Fruit fly (Drosophila melanogaster) whole organism, embryonic: ENCODE data around the gene dsf.

Experiments
- CG10979 ChIP-seq: fragments of 200-800 bp; sonication (Bioruptor generic); optimal IDR thresholded peaks from 2 replicates; lab custom pipeline; 2018; ENCODE audit warnings: missing biosample characterization, mild to moderate bottlenecking, missing genetic modification characterization, moderate library complexity
- CG11560 ChIP-seq: fragments of 200-800 bp; sonication (Bioruptor generic); IDR thresholded peaks from 3 replicates; pipeline ENCODE4 v1.3.6; 2022; ENCODE audit warnings: missing biosample characterization, missing genetic modification characterization
- CG12155 ChIP-seq: fragments of 200-800 bp; sonication (Bioruptor generic); optimal IDR thresholded peaks from 3 replicates; lab custom pipeline; 2016; ENCODE audit warnings: missing biosample characterization, missing genetic modification characterization
- CG12236 ChIP-seq: fragments of 200-800 bp; sonication (Bioruptor generic); optimal IDR thresholded peaks from 2 replicates; lab custom pipeline; 2016; ENCODE audit warnings: missing biosample characterization, missing genetic modification characterization
- CG1233 ChIP-seq: fragments of 200-800 bp; sonication (Bioruptor generic); optimal IDR thresholded peaks from 4 replicates; lab custom pipeline; 2018; ENCODE audit warnings: missing biosample characterization, mild to moderate bottlenecking, missing genetic modification characterization
- CG12942 ChIP-seq: fragments of 200-800 bp; sonication (Bioruptor generic); optimal IDR thresholded peaks from 3 replicates; lab custom pipeline; 2016; ENCODE audit warnings: missing biosample characterization, missing genetic modification characterization
- CG13287 ChIP-seq: fragments of 200-800 bp; sonication (Bioruptor generic); IDR thresholded peaks from 2 replicates; pipeline ENCODE4 v1.3.6; 2022; ENCODE audit warnings: missing biosample characterization, missing genetic modification characterization; ENCODE audit not compliant: partially characterized antibody
- CG13296 ChIP-seq: fragments of 200-800 bp; sonication (Bioruptor generic); optimal IDR thresholded peaks from 3 replicates; lab custom pipeline; 2018; ENCODE audit warnings: missing biosample characterization, mild to moderate bottlenecking, missing genetic modification characterization
- CG13624 ChIP-seq: fragments of 200-800 bp; sonication (Bioruptor generic); optimal IDR thresholded peaks from 2 replicates; lab custom pipeline; 2016; ENCODE audit warnings: missing biosample characterization, missing genetic modification characterization
- CG13894 ChIP-seq: fragments of 200-800 bp; sonication (Bioruptor generic); optimal IDR thresholded peaks from 3 replicates; lab custom pipeline; 2018; ENCODE audit warnings: missing biosample characterization, mild to moderate bottlenecking, missing genetic modification characterization, moderate library complexity
- CG14441 ChIP-seq: fragments of 200-800 bp; sonication (Bioruptor generic); IDR thresholded peaks from 2 replicates; pipeline ENCODE4 v1.3.6; 2022; ENCODE audit warnings: missing biosample characterization, missing genetic modification characterization
- CG15601 ChIP-seq: fragments of 200-800 bp; sonication (Bioruptor generic); optimal IDR thresholded peaks from 3 replicates; lab custom pipeline; 2019; ENCODE audit warnings: missing biosample characterization, mild to moderate bottlenecking, missing genetic modification characterization, moderate library complexity
- CG32532 ChIP-seq: fragments of 200-800 bp; sonication (Bioruptor generic); IDR thresholded peaks from 2 replicates; pipeline ENCODE4 v1.3.6; 2022; ENCODE audit warnings: missing biosample characterization, missing genetic modification characterization
- CG34376 ChIP-seq: fragments of 200-800 bp; sonication (Bioruptor generic); optimal IDR thresholded peaks from 2 replicates; lab custom pipeline; 2018; ENCODE audit warnings: missing biosample characterization, mild to moderate bottlenecking, missing genetic modification characterization
- CG3726 ChIP-seq: fragments of 200-800 bp; sonication (Bioruptor generic); IDR thresholded peaks from 3 replicates; pipeline ENCODE4, ENCODE4 v1.3.6; 2022; ENCODE audit warnings: missing biosample characterization, missing genetic modification characterization
- CG4328 ChIP-seq: fragments of 200-800 bp; sonication (Bioruptor generic); optimal IDR thresholded peaks from 3 replicates; lab custom pipeline; 2017; ENCODE audit warnings: missing biosample characterization, missing genetic modification reagents, missing genetic modification characterization
- CG4730 ChIP-seq: fragments of 200-800 bp; sonication (Bioruptor generic); IDR thresholded peaks from 2 replicates; pipeline ENCODE4 v1.3.6; 2022; ENCODE audit warnings: missing biosample characterization, missing genetic modification characterization
- CG6254 ChIP-seq: fragments of 200-800 bp; sonication (Bioruptor generic); optimal IDR thresholded peaks from 3 replicates; lab custom pipeline; 2017; ENCODE audit warnings: mild to moderate bottlenecking, missing biosample characterization, missing genetic modification reagents, missing genetic modification characterization
- CG8478 ChIP-seq: fragments of >200 bp; optimal IDR thresholded peaks from 2 replicates; lab custom pipeline; 2018
- CG8765 ChIP-seq: fragments of 200-800 bp; sonication (Bioruptor generic); IDR thresholded peaks from 2 replicates; pipeline ENCODE4 v1.3.6; 2022; ENCODE audit warnings: missing biosample characterization, missing genetic modification characterization
- CG8924 ChIP-seq: fragments of 200-800 bp; optimal IDR thresholded peaks from 3 replicates; lab custom pipeline; 2019; ENCODE audit warnings: missing biosample characterization, mild to moderate bottlenecking, missing genetic modification characterization, moderate library complexity
- CG9727 ChIP-seq: fragments of 200-800 bp; sonication (Bioruptor generic); optimal IDR thresholded peaks from 3 replicates; lab custom pipeline; 2017; ENCODE audit warnings: missing biosample characterization, mild to moderate bottlenecking, missing genetic modification characterization
- CG9876 ChIP-seq: fragments of 200-800 bp; sonication (Bioruptor generic); optimal IDR thresholded peaks from 2 replicates; lab custom pipeline; 2016; ENCODE audit warnings: missing biosample characterization, missing genetic modification characterization
- D ChIP-seq, 2 experiments: fragments of 200-800 bp in 1 of 2; fragments of >200 bp in 1 of 2; sonication (Bioruptor generic) in 1 of 2; optimal IDR thresholded peaks; 2 replicates in 1 of 2; 3 replicates in 1 of 2; lab custom pipeline; 2017; ENCODE audit warnings: mild to moderate bottlenecking in 1 of 2, missing biosample characterization in 1 of 2, missing genetic modification characterization in 1 of 2, missing genetic modification reagents in 1 of 2
- Elba2 ChIP-seq: fragments of 200-800 bp; sonication (Bioruptor generic); optimal IDR thresholded peaks from 3 replicates; lab custom pipeline; 2016; ENCODE audit warnings: missing biosample characterization, missing genetic modification characterization
- Hmx ChIP-seq: fragments of 200-800 bp; sonication (Bioruptor generic); optimal IDR thresholded peaks from 2 replicates; lab custom pipeline; 2016; ENCODE audit warnings: missing biosample characterization, missing genetic modification characterization
- Mad ChIP-seq: fragments of 200-800 bp; sonication (Bioruptor generic); optimal IDR thresholded peaks from 2 replicates; lab custom pipeline; 2016; ENCODE audit warnings: missing biosample characterization, missing genetic modification characterization
- Meics ChIP-seq: fragments of 200-800 bp; sonication (Bioruptor generic); optimal IDR thresholded peaks from 2 replicates; lab custom pipeline; 2017; ENCODE audit warnings: missing biosample characterization, mild to moderate bottlenecking, missing genetic modification characterization
- NC2β ChIP-seq: fragments of 200-800 bp; sonication (Bioruptor generic); optimal IDR thresholded peaks from 2 replicates; lab custom pipeline; 2016; ENCODE audit warnings: missing biosample characterization, missing genetic modification characterization
- NFAT ChIP-seq: fragments of 200-800 bp; sonication (Bioruptor generic); IDR thresholded peaks from 2 replicates; pipeline ENCODE4 v1.3.6; 2022; ENCODE audit warnings: missing biosample characterization, missing genetic modification characterization
- Ssrp ChIP-seq: fragments of 200-800 bp; sonication (Bioruptor generic); optimal IDR thresholded peaks from 2 replicates; lab custom pipeline; 2018; ENCODE audit warnings: missing biosample characterization, mild to moderate bottlenecking, missing genetic modification characterization, moderate library complexity
- TFAM ChIP-seq: fragments of 200-800 bp; sonication (Bioruptor generic); optimal IDR thresholded peaks from 2 replicates; lab custom pipeline; 2017; ENCODE audit warnings: missing biosample characterization, missing genetic modification characterization, inconsistent platforms
- ara ChIP-seq: fragments of 200-800 bp; sonication (Bioruptor generic); IDR thresholded peaks from 2 replicates; pipeline ENCODE4 v1.3.6; 2022; ENCODE audit warnings: missing biosample characterization, missing genetic modification characterization
- ase ChIP-seq: fragments of 200-800 bp; sonication (Bioruptor generic); IDR thresholded peaks from 3 replicates; pipeline ENCODE4 v1.3.6; 2022; ENCODE audit warnings: missing biosample characterization, missing genetic modification characterization
- ato ChIP-seq: fragments of 200-800 bp; sonication (Bioruptor generic); IDR thresholded peaks from 2 replicates; pipeline ENCODE4 v1.3.6; 2022; ENCODE audit warnings: missing biosample characterization, missing genetic modification characterization; ENCODE audit not compliant: partially characterized antibody
- br ChIP-seq: fragments of >200 bp; optimal IDR thresholded peaks from 2 replicates; lab custom pipeline; 2017
- bsh ChIP-seq, 2 experiments: fragments of 200-800 bp; sonication (Bioruptor generic); optimal IDR thresholded peaks; 2 replicates each; lab custom pipeline; 2017 to 2018; ENCODE audit warnings: mild to moderate bottlenecking in 2 of 2, missing biosample characterization in 2 of 2, missing genetic modification characterization in 2 of 2, moderate library complexity in 1 of 2
- cato ChIP-seq: fragments of 200-800 bp; sonication (Bioruptor generic); optimal IDR thresholded peaks from 2 replicates; lab custom pipeline; 2016; ENCODE audit warnings: missing biosample characterization, missing genetic modification characterization, borderline replicate concordance
- ci ChIP-seq: fragments of 200-800 bp; sonication (Bioruptor generic); IDR thresholded peaks from 3 replicates; pipeline ENCODE4 v1.3.6; 2022; ENCODE audit warnings: missing biosample characterization, missing genetic modification characterization
- crp ChIP-seq, 2 experiments: fragments of 200-800 bp; sonication (Bioruptor generic); optimal IDR thresholded peaks; 2 replicates in 1 of 2; 3 replicates in 1 of 2; lab custom pipeline; 2017; ENCODE audit warnings: missing biosample characterization in 2 of 2, missing genetic modification characterization in 2 of 2, mild to moderate bottlenecking in 1 of 2, moderate library complexity in 1 of 2
- eyg ChIP-seq: fragments of 200-800 bp; sonication (Bioruptor generic); optimal IDR thresholded peaks from 3 replicates; lab custom pipeline; 2016; ENCODE audit warnings: missing biosample characterization, missing genetic modification characterization
- hbn ChIP-seq: fragments of 200-800 bp; sonication (Bioruptor generic); IDR thresholded peaks from 2 replicates; pipeline ENCODE4 v1.3.6; 2022; ENCODE audit warnings: missing biosample characterization, missing genetic modification characterization; ENCODE audit not compliant: partially characterized antibody
- her ChIP-seq: fragments of 200-800 bp; sonication (Bioruptor generic); optimal IDR thresholded peaks from 2 replicates; lab custom pipeline; 2016; ENCODE audit warnings: missing biosample characterization, missing genetic modification characterization
- jing ChIP-seq: fragments of 200-800 bp; sonication (Bioruptor generic); optimal IDR thresholded peaks from 2 replicates; lab custom pipeline; 2018; ENCODE audit warnings: missing biosample characterization, mild to moderate bottlenecking, missing genetic modification characterization
- pb ChIP-seq: fragments of 200-800 bp; sonication (Bioruptor generic); optimal IDR thresholded peaks from 3 replicates; lab custom pipeline; 2016; ENCODE audit warnings: missing biosample characterization, missing genetic modification characterization
- peb ChIP-seq: fragments of 200-800 bp; sonication (Bioruptor generic); IDR thresholded peaks from 2 replicates; pipeline ENCODE4 v1.3.6; 2022; ENCODE audit warnings: missing biosample characterization, missing genetic modification characterization
- sens ChIP-seq: fragments of 200-800 bp; sonication (Bioruptor generic); peaks from one replicate; lab custom pipeline; 2016; ENCODE audit warnings: missing biosample characterization, missing genetic modification characterization
- stc ChIP-seq: fragments of 200-800 bp; sonication (Bioruptor generic); IDR thresholded peaks from 2 replicates; pipeline ENCODE4 v1.3.6; 2022; ENCODE audit warnings: missing biosample characterization, missing genetic modification characterization

Gene dsf

dm6 chr2L:5906893-5907850 lies 18.6 kb upstream of the dsf start, which contains the start of gene bchs (continued):
- TF ChIP-seq CG13894 (tag; lab: Kevin White, UChicago) (no peak), CG12155 (peak; percentile 45), ato (GFP tag; lab: Robert Waterston, UW) (peak; percentile 19; the same call in 1 of the 2 replicates), CG32532 (GFP tag; lab: Robert Waterston, UW) (peak; percentile 42; the same call in 1 of the 2 replicates), CG13624 (GFP tag; lab: Kevin White, UChicago) (peak; percentile 92), NFAT (GFP tag; lab: Robert Waterston, UW) (peak; percentile 57; the same call in 1 of the 2 replicates), CG14441 (GFP tag; lab: Robert Waterston, UW) (peak; percentile 60; the same call in 1 of the 2 replicates), pb (GFP tag; lab: Kevin White, UChicago) (peak; percentile 84), bsh (GFP tag; optimal IDR thresholded peaks at IDR 0.05; lab: Kevin White, UChicago) (peak in 1 of 2 experiments; percentile 91), CG8478 (lab: Kevin White, UChicago) (no peak), Elba2 (peak; percentile 92), sens (GFP tag; lab: Kevin White, UChicago) (peak; percentile 94), CG12942 (peak; percentile 85), NC2β (GFP tag; lab: Kevin White, UChicago) (peak; percentile 83), CG11560 (tag; lab: Robert Waterston, UW) (no peak), CG13287 (GFP tag; lab: Robert Waterston, UW) (peak; percentile 39), CG8765 (GFP tag; lab: Robert Waterston, UW) (no peak), Mad (peak; percentile 72), br (lab: Kevin White, UChicago) (no peak), D (optimal IDR thresholded peaks at IDR 0.05; lab: Kevin White, UChicago) (no peak), D (GFP tag; optimal IDR thresholded peaks at IDR 0.05; lab: Kevin White, UChicago) (peak; percentile 89), CG13296 (GFP tag; lab: Kevin White, UChicago) (peak; percentile 92), her (GFP tag; lab: Kevin White, UChicago) (peak; percentile 90), crp (GFP tag; optimal IDR thresholded peaks at IDR 0.05; lab: Kevin White, UChicago) (peak; percentile 67 to 96), CG9876 (GFP tag; lab: Kevin White, UChicago) (peak; percentile 65), ase (GFP tag; lab: Robert Waterston, UW) (no peak), CG4730 (peak; percentile 66), CG9727 (GFP tag; lab: Kevin White, UChicago) (peak; percentile 89), cato (GFP tag; lab: Kevin White, UChicago) (peak; percentile 74), peb (GFP tag; lab: Robert Waterston, UW) (0 out of 2 replicates have a peak, but pooled peaks have one; percentile 38), CG34376 (peak; percentile 93), ara (peak; percentile 79; the same call in 1 of the 2 replicates), CG12236 (GFP tag; lab: Kevin White, UChicago) (peak; percentile 93), jing (GFP tag; lab: Kevin White, UChicago) (peak; percentile 40), CG1233 (peak; percentile 93), Ssrp (tag; lab: Kevin White, UChicago) (no peak), eyg (GFP tag; lab: Kevin White, UChicago) (peak; percentile 85), Hmx (no peak), stc (GFP tag; lab: Robert Waterston, UW) (peak; percentile 89), Meics (GFP tag; lab: Kevin White, UChicago) (peak; percentile 88), CG4328 (GFP tag; lab: Kevin White, UChicago) (peak; percentile 93), CG3726 (GFP tag; lab: Robert Waterston, UW) (peak; percentile 36; the same call in 1 of the 3 replicates), TFAM (GFP tag; lab: Kevin White, UChicago) (peak; percentile 66), CG15601 (tag; lab: Kevin White, UChicago) (peak; percentile 97), CG8924 (tag; lab: Kevin White, UChicago) (peak; percentile 73), CG6254 (GFP tag; lab: Kevin White, UChicago) (peak; percentile 91), CG10979 (peak; percentile 68), ci (peak; percentile 97), hbn (GFP tag; lab: Robert Waterston, UW) (no peak)
